Worm (Caenorhabditis elegans) whole organism, L4 larva: Measurements from ENCODE around the gene ddx-46.
"Not testable (repeated sequence)": the region's sequence is repeated elsewhere in the genome, so short reads cannot be mapped to it uniquely, and the experiment has no call there.

Source experiments
- Y75B8A.6 ChIP-seq: fragments of 200-800 bp; sonication (Bioruptor generic); IDR thresholded peaks from 2 replicates; pipeline ENCODE4 v1.3.6; 2022; ENCODE audit warnings: missing genetic modification reagents, missing genetic modification characterization, missing compliant biosample characterization
- ZK546.5 ChIP-seq, 2 experiments: sonication (generic microtip); optimal IDR thresholded peaks; 2 replicates each; lab custom pipeline; 2017; ENCODE audit warnings: missing biosample characterization in 2 of 2, missing genetic modification characterization in 2 of 2
- ama-1 ChIP-seq: fragments of 150-350 bp; optimal IDR thresholded peaks from 2 replicates; lab custom pipeline; 2014; ENCODE audit warnings: inconsistent platforms, mixed read lengths
- daf-19 ChIP-seq: fragments of 200-800 bp; sonication (Bioruptor generic); conservative IDR thresholded peaks from 2 replicates; pipeline ENCODE4 v1.3.6; 2022; ENCODE audit warnings: missing genetic modification characterization, missing compliant biosample characterization
- egl-27 ChIP-seq: sonication (generic microtip); optimal IDR thresholded peaks from 3 replicates; lab custom pipeline; 2017; ENCODE audit warnings: missing biosample characterization, missing genetic modification reagents, missing genetic modification characterization
- hif-1 ChIP-seq, 2 experiments: sonication (generic microtip); optimal IDR thresholded peaks; 2 replicates each; lab custom pipeline; 2016 to 2017; ENCODE audit warnings: missing compliant biosample characterization in 2 of 2, missing genetic modification characterization in 2 of 2, missing genetic modification reagents in 2 of 2, missing genotype in 2 of 2, mild to moderate bottlenecking in 1 of 2
- lin-13 ChIP-seq: fragments of 150-350 bp; optimal IDR thresholded peaks from 2 replicates; lab custom pipeline; 2014; ENCODE audit warnings: missing biosample characterization, missing genetic modification reagents, missing genetic modification characterization
- lin-15B ChIP-seq: fragments of 150-350 bp; sonication (generic microtip); optimal IDR thresholded peaks from 3 replicates; lab custom pipeline; 2014; ENCODE audit warnings: missing biosample characterization, missing genetic modification characterization
- nhr-41 ChIP-seq: fragments of 200-800 bp; sonication (Bioruptor generic); IDR thresholded peaks from 2 replicates; pipeline ENCODE4 v1.3.6; 2022; ENCODE audit warnings: missing genetic modification reagents, missing genetic modification characterization, missing compliant biosample characterization
- pha-4 ChIP-seq, 2 experiments: fragments of 150-350 bp in 1 of 2; fragments of 200-800 bp in 1 of 2; sonication (Bioruptor generic) in 1 of 2; IDR thresholded peaks in 1 of 2; optimal IDR thresholded peaks in 1 of 2; 2 replicates each; pipeline versions ENCODE4 v1.3.6 to Lab custom; 2014 to 2022; ENCODE audit warnings: missing genetic modification characterization in 2 of 2, missing genetic modification reagents in 2 of 2, missing biosample characterization in 1 of 2, missing compliant biosample characterization in 1 of 2
- snpc-4 ChIP-seq: fragments of 150-350 bp; optimal IDR thresholded peaks from 2 replicates; lab custom pipeline; 2014; ENCODE audit warnings: missing biosample characterization, missing genetic modification characterization
- zip-11 ChIP-seq: fragments of 200-800 bp; sonication (Bioruptor generic); IDR thresholded peaks from 2 replicates; pipeline ENCODE4 v1.3.6; 2022; ENCODE audit warnings: missing genetic modification characterization, missing compliant biosample characterization

- not testable (repeated sequence) for TF ChIP-seq lin-13 (GFP tag; lab: Kevin White, UChicago); snpc-4 (tag; lab: Kevin White, UChicago); hif-1 (tag; optimal IDR thresholded peaks at IDR 0.05; lab: Kevin White, UChicago); daf-19 (GFP tag; lab: Robert Waterston, UW); egl-27 (tag; lab: Kevin White, UChicago); nhr-41 (GFP tag; lab: Robert Waterston, UW); ZK546.5 (tag; optimal IDR thresholded peaks at IDR 0.05; lab: Kevin White, UChicago); Y75B8A.6 (GFP tag; lab: Robert Waterston, UW); pha-4 (GFP tag; IDR thresholded peaks at IDR 0.05; lab: Robert Waterston, UW); pha-4 (tag; optimal IDR thresholded peaks at IDR 0.05; lab: Kevin White, UChicago); lin-15B (tag; lab: Kevin White, UChicago); ama-1 (lab: Kevin White, UChicago); zip-11 (GFP tag; lab: Robert Waterston, UW)
Observed at ce11 chrIV:1343379-1343778, 33.9 kb upstream of the ddx-46 start, which contains the start of gene F58F6.5.
